Fruit fly (Drosophila melanogaster): ENCODE measurements around the gene CG1578.

CG1578 gene

DNA sequence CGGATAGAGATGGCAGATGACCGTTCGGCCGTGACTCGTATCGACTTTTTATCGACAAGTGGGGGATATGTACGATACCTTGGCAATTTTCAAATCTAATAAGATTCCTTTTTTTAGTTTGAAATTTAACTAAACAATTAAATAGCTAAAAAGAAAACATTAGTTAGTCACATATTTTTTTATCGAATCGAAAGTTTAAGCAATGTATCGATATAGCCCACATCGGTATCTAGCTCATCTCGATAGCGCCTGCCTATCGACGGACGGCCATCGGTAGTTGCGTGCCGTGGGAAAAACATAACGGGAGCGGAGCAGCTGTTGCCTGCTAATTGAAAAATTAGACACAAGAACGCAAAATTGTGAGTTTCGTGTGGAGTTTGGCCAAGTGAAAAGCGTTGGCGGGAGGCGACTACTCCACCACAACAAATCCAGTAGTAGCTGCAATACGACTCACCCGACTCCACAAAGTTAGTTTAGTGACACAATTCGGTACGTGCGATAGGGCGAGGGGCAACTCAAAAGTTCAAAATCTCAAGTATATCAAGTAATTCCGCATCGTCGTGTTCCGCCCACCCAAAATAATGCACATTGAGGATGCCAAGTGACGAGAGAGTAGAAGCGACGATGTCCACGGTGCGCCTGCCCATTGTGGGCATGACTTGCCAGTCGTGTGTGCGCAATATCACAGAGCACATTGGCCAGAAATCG, 38.6 kb upstream of the CG1578 start, which contains the start of the genes CG10347 and ATP7 (continued):
- TF ChIP-seq CG3407 (GFP tag; optimal IDR thresholded peaks at IDR 0.05), result no peak
- TF ChIP-seq ems (GFP tag; optimal IDR thresholded peaks at IDR 0.05), result peak; percentile 40
- TF ChIP-seq CG12391 (tag; optimal IDR thresholded peaks at IDR 0.05), result peak; percentile 59
- no peak for TF ChIP-seq Xbp1 (GFP tag; optimal IDR thresholded peaks at IDR 0.05)
- TF ChIP-seq shn (GFP tag; optimal IDR thresholded peaks at IDR 0.05), result peak; percentile 18
- peak; percentile 26 for TF ChIP-seq CG7839 (tag; optimal IDR thresholded peaks at IDR 0.05)
- peak; percentile 80 for TF ChIP-seq hb (GFP tag; IDR thresholded peaks at IDR 0.05; ENCODE audit: partially characterized antibody)
- TF ChIP-seq CG13624 (GFP tag; optimal IDR thresholded peaks at IDR 0.05), result peak; percentile 27
- no peak for TF ChIP-seq CG8089 (GFP tag; optimal IDR thresholded peaks at IDR 0.05)
- peak; percentile 96 for TF ChIP-seq CG13287 (GFP tag; IDR thresholded peaks at IDR 0.05; ENCODE audit: partially characterized antibody)
- no peak for TF ChIP-seq CG4360 (GFP tag; IDR thresholded peaks at IDR 0.05)
- peak; percentile 19 for TF ChIP-seq Sry-β (GFP tag; optimal IDR thresholded peaks at IDR 0.05)
- TF ChIP-seq CG10543 (GFP tag; optimal IDR thresholded peaks at IDR 0.05), result peak; percentile 33
- no peak for TF ChIP-seq CG11560 (tag; IDR thresholded peaks at IDR 0.05)
- no peak for TF ChIP-seq CG11398 (GFP tag; optimal IDR thresholded peaks at IDR 0.05)
- TF ChIP-seq dmrt11E (tag; optimal IDR thresholded peaks at IDR 0.05), result no peak
- TF ChIP-seq Ravus (GFP tag; IDR thresholded peaks at IDR 0.05), result no peak
- peak in 1 of 3 experiments; percentile 5 for TF ChIP-seq lola (GFP tag; optimal IDR thresholded peaks at IDR 0.05)
- no peak for TF ChIP-seq CG14667 (GFP tag; IDR thresholded peaks at IDR 0.05)
- peak; percentile 22 for TF ChIP-seq lbe (GFP tag; optimal IDR thresholded peaks at IDR 0.05)
- TF ChIP-seq CG4707 (GFP tag; optimal IDR thresholded peaks at IDR 0.05), result no peak
- TF ChIP-seq ci (GFP tag; IDR thresholded peaks at IDR 0.05), result no peak
- peak; percentile 13 for TF ChIP-seq Bteb2 (GFP tag; optimal IDR thresholded peaks at IDR 0.05)
- no peak for TF ChIP-seq Tbp (GFP tag; optimal IDR thresholded peaks at IDR 0.05)
- no peak for TF ChIP-seq bigmax (GFP tag; optimal IDR thresholded peaks at IDR 0.05)
- no peak for TF ChIP-seq CTCF (GFP tag; optimal IDR thresholded peaks at IDR 0.05)
- TF ChIP-seq CG1832 (GFP tag; optimal IDR thresholded peaks at IDR 0.05), result no peak
- TF ChIP-seq Ada2b (GFP tag; IDR thresholded peaks at IDR 0.05), result no peak
- no peak for TF ChIP-seq CG1647 (GFP tag; optimal IDR thresholded peaks at IDR 0.05)
- 0 out of 2 replicates have a peak, but pooled peaks have one; percentile 6 for TF ChIP-seq sob (GFP tag; IDR thresholded peaks at IDR 0.05)
- TF ChIP-seq Dad (GFP tag; optimal IDR thresholded peaks at IDR 0.05), result no peak
- no peak for TF ChIP-seq so (GFP tag; IDR thresholded peaks at IDR 0.05)
- TF ChIP-seq CG8359 (GFP tag; optimal IDR thresholded peaks at IDR 0.05; ENCODE audit: borderline replicate concordance), result no peak
- peak; percentile 34 for TF ChIP-seq CG12299 (tag; optimal IDR thresholded peaks at IDR 0.05)
- TF ChIP-seq CG33557 (GFP tag; optimal IDR thresholded peaks at IDR 0.05), result no peak
- TF ChIP-seq CG17328 (GFP tag; IDR thresholded peaks at IDR 0.05), result no peak
- TF ChIP-seq nom (GFP tag; optimal IDR thresholded peaks at IDR 0.05), result peak; percentile 47
- no peak for TF ChIP-seq chif (GFP tag; optimal IDR thresholded peaks at IDR 0.05)
- TF ChIP-seq peb (GFP tag; IDR thresholded peaks at IDR 0.05), result no peak
- no peak for TF ChIP-seq CG8765 (GFP tag; IDR thresholded peaks at IDR 0.05)
- no peak for TF ChIP-seq CG3281 (GFP tag; optimal IDR thresholded peaks at IDR 0.05)
- TF ChIP-seq sens (GFP tag), result peak; percentile 90
- no peak for TF ChIP-seq pita (GFP tag; optimal IDR thresholded peaks at IDR 0.05)
- peak; percentile 94 for TF ChIP-seq CG3995 (GFP tag; optimal IDR thresholded peaks at IDR 0.05)
- no peak for TF ChIP-seq CG32767 (GFP tag; IDR thresholded peaks at IDR 0.05)
- no peak for TF ChIP-seq slou (GFP tag; optimal IDR thresholded peaks at IDR 0.05)
- no peak for TF ChIP-seq CG6175 (GFP tag; IDR thresholded peaks at IDR 0.05)
- TF ChIP-seq Drgx (GFP tag; IDR thresholded peaks at IDR 0.05), result no peak
- no peak for TF ChIP-seq CG31224 (GFP tag; IDR thresholded peaks at IDR 0.05)
- TF ChIP-seq CG18262 (tag; optimal IDR thresholded peaks at IDR 0.05), result peak; percentile 18
- TF ChIP-seq CG2129 (GFP tag; IDR thresholded peaks at IDR 0.05; ENCODE audit: partially characterized antibody), result peak; percentile 87

All from whole organism, embryonic.